Worm (Caenorhabditis elegans): ENCODE data around the gene nhr-291.

DNA sequence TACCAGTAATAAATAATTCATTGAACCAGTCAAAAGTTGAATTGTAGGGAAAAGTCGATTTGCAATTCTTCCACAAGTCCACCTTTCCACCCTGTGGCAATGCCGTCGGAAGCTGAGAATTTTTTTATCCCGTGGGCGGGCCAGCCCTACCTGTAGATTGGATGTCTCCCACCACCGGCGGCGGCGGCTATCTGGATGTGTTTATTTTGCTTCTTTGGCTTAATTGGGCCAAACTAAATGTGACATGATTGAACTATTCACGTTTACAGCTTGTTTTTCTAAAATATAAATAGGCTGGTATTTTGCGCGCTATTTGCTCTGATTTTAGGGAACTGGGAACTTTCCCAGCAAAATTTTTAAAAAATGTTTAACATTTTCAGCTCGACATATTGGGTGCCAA, 25.7 kb downstream of the nhr-291 start, which contains the start of gene wrt-8:
- TF ChIP-seq nhr-12 (tag; optimal IDR thresholded peaks at IDR 0.05) = no peak
- TF ChIP-seq lsy-2 (tag; optimal IDR thresholded peaks at IDR 0.05) = no peak
